Fruit fly (Drosophila melanogaster): ENCODE data around the gene CG10413.
A peak's percentile ranks its signal among the peaks of the same experiment; 100 is the strongest.

Gene CG10413

dm6 chr2L:18617003-18617402, 12.0 kb upstream of the CG10413 start, which contains the start of gene MESR3 (continued):
- no peak for TF ChIP-seq Smox (GFP tag; optimal IDR thresholded peaks at IDR 0.05)
- TF ChIP-seq CG15336 (GFP tag; IDR thresholded peaks at IDR 0.05): 0 out of 2 replicates have a peak, but pooled peaks have one; percentile 42
- no peak for TF ChIP-seq Hr4 (GFP tag; optimal IDR thresholded peaks at IDR 0.05)
- no peak for TF ChIP-seq Hr38 (GFP tag; optimal IDR thresholded peaks at IDR 0.05)
- no peak for TF ChIP-seq Met (GFP tag; optimal IDR thresholded peaks at IDR 0.05)
- peak; percentile 7 for TF ChIP-seq CG31627 (GFP tag; optimal IDR thresholded peaks at IDR 0.05)
- TF ChIP-seq svp (GFP tag): no peak
- peak; percentile 64 for TF ChIP-seq fd85E (GFP tag; optimal IDR thresholded peaks at IDR 0.05)
- TF ChIP-seq Eip78C (GFP tag): peak; percentile 94
- peak; percentile 36 for TF ChIP-seq CG8632 (GFP tag; optimal IDR thresholded peaks at IDR 0.05)
- peak; percentile 71 for TF ChIP-seq net (GFP tag; optimal IDR thresholded peaks at IDR 0.05)
- peak; percentile 86 for TF ChIP-seq eg (GFP tag; IDR thresholded peaks at IDR 0.05)
- TF ChIP-seq dac (GFP tag; optimal IDR thresholded peaks at IDR 0.05): no peak
- peak; percentile 10 for TF ChIP-seq fkh (GFP tag; optimal IDR thresholded peaks at IDR 0.05)
- TF ChIP-seq pdm3 (GFP tag; optimal IDR thresholded peaks at IDR 0.05): no peak
- peak; percentile 4 for TF ChIP-seq CG4318 (GFP tag; optimal IDR thresholded peaks at IDR 0.05)
- no peak for TF ChIP-seq OdsH (GFP tag; optimal IDR thresholded peaks at IDR 0.05)
- peak; percentile 63 for TF ChIP-seq CG6808 (GFP tag; optimal IDR thresholded peaks at IDR 0.05)
- peak; percentile 57 for TF ChIP-seq Eip93F (GFP tag; optimal IDR thresholded peaks at IDR 0.05)
- peak; percentile 69 for TF ChIP-seq achi (GFP tag; optimal IDR thresholded peaks at IDR 0.05)
- no peak for TF ChIP-seq Sox14 (GFP tag; optimal IDR thresholded peaks at IDR 0.05)

DNA sequence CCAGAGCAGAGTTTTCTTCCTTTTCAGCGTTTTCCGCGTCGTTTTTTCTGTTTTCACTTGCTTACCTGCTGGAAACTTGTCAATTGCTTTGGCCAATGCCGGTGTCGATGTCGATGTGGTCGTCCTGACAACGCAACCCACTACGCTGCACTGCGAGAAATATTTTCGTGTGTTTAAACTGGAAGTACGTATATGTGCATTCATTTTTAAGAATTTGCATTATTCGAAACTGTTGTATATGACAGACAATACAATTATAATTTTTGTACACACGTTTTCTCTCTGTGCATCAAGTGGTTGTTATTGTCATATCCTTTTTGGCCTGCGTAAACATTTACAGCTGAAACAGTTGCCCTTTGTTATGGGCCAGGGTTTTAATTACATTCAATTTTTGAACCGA, 11.0 kb upstream of the CG10413 start, which contains the start of gene IFT46:
IFT46 (minus strand) TSS at position 88 of the 400 bp plus-strand sequence.
- TF ChIP-seq Sox102F (GFP tag; optimal IDR thresholded peaks at IDR 0.05): no peak
- no peak for TF ChIP-seq salr (GFP tag; optimal IDR thresholded peaks at IDR 0.05)
- peak; percentile 14 for TF ChIP-seq cyc (GFP tag; optimal IDR thresholded peaks at IDR 0.05)
- TF ChIP-seq Ets21C (GFP tag; optimal IDR thresholded peaks at IDR 0.05): no peak
- TF ChIP-seq CG8632 (GFP tag; optimal IDR thresholded peaks at IDR 0.05): no peak
- no peak for TF ChIP-seq acj6 (GFP tag; optimal IDR thresholded peaks at IDR 0.05)
- no peak for TF ChIP-seq CG3919 (GFP tag; optimal IDR thresholded peaks at IDR 0.05)
- no peak for TF ChIP-seq Blimp-1 (GFP tag; optimal IDR thresholded peaks at IDR 0.05)

DNA sequence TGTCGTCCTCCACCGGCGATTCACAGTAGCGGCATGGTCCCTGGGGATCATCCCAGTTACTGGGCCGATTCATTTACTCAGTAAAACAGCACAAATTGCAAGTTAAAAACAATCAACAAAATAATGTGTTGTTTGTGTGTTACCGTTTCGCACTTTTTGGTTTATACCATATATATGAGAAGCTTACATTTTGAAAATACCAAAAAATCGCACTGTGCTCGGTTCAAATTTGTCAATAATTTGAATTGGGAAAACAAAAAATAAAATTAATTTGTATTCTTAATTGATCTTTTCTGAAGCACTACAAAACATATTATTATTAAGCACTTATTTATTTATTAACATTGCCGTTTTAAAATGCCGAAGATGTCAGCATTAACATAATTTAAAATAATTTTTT, 7.1 kb upstream of the CG10413 start, which contains the start of gene Atac2:
Atac2 (minus strand) TSS at position 144 of the 400 bp plus-strand sequence.
- TF ChIP-seq CG6163 (GFP tag; IDR thresholded peaks at IDR 0.05): no peak

DNA sequence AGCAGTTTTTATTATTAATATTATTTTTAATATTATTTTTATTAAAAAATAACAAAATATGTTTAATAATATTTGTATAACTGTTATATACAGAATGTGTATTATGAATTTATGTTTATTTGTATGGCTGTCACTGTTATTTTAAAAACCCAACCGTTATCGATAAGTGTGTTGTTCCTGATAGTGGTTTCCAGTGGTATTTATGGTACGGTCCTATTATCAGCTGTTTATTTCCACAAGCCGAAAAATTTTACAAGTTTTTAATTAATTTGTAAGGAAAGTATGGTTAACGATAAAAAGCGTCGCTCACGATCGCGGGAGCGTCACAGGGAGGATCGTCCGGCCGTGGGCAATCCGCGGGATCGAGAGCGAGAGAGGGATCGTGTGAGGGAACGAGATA, 1.6 kb upstream of the CG10413 start, which contains the start of gene CG10333:
CG10333 (plus strand) TSS at position 191 of the 400 bp plus-strand sequence.
- TF ChIP-seq eg (GFP tag; IDR thresholded peaks at IDR 0.05) (no peak), CG11294 (GFP tag; IDR thresholded peaks at IDR 0.05) (no peak), CG31627 (GFP tag; optimal IDR thresholded peaks at IDR 0.05) (no peak), Hr38 (GFP tag; optimal IDR thresholded peaks at IDR 0.05) (no peak), CG6792 (GFP tag; optimal IDR thresholded peaks at IDR 0.05) (no peak), CG16779 (tag; optimal IDR thresholded peaks at IDR 0.05) (no peak), ss (GFP tag; optimal IDR thresholded peaks at IDR 0.05) (no peak), fd59A (GFP tag; optimal IDR thresholded peaks at IDR 0.05) (no peak), cyc (GFP tag; optimal IDR thresholded peaks at IDR 0.05) (no peak), acj6 (GFP tag; optimal IDR thresholded peaks at IDR 0.05) (no peak)

- no peak for TF ChIP-seq svp (GFP tag)
- no peak for TF ChIP-seq OdsH (GFP tag; optimal IDR thresholded peaks at IDR 0.05)
- TF ChIP-seq cyc (GFP tag; optimal IDR thresholded peaks at IDR 0.05): no peak
- TF ChIP-seq CG6163 (GFP tag; IDR thresholded peaks at IDR 0.05): no peak
- TF ChIP-seq Ets21C (GFP tag; optimal IDR thresholded peaks at IDR 0.05): no peak
- TF ChIP-seq CG15336 (GFP tag; IDR thresholded peaks at IDR 0.05): no peak
- TF ChIP-seq salr (GFP tag; optimal IDR thresholded peaks at IDR 0.05): no peak
- no peak for TF ChIP-seq CG6276 (GFP tag; optimal IDR thresholded peaks at IDR 0.05)
- TF ChIP-seq Blimp-1 (GFP tag; optimal IDR thresholded peaks at IDR 0.05): no peak
- no peak for TF ChIP-seq fkh (GFP tag; optimal IDR thresholded peaks at IDR 0.05)
- TF ChIP-seq CG8319 (GFP tag; optimal IDR thresholded peaks at IDR 0.05): no peak
- no peak for TF ChIP-seq Sox102F (GFP tag; optimal IDR thresholded peaks at IDR 0.05)
- TF ChIP-seq CG10669 (GFP tag; optimal IDR thresholded peaks at IDR 0.05): no peak
- no peak for TF ChIP-seq achi (GFP tag; optimal IDR thresholded peaks at IDR 0.05)
- no peak for TF ChIP-seq CG6792 (GFP tag; optimal IDR thresholded peaks at IDR 0.05)
- TF ChIP-seq CG4318 (GFP tag; optimal IDR thresholded peaks at IDR 0.05): no peak
- no peak for TF ChIP-seq Ets96B (tag; optimal IDR thresholded peaks at IDR 0.05)
- no peak for TF ChIP-seq CG8632 (GFP tag; optimal IDR thresholded peaks at IDR 0.05)
- TF ChIP-seq Eip93F (GFP tag; optimal IDR thresholded peaks at IDR 0.05): no peak
- TF ChIP-seq CG3919 (GFP tag; optimal IDR thresholded peaks at IDR 0.05): no peak
Measured at dm6 chr2L:18605549-18605948, 500 bp upstream of the CG10413 start, which contains the start of gene CG31789. Gene CG31789 (plus strand): TSS chr2L:18605928.

Data from whole organism, prepupa.